Worm (Caenorhabditis elegans) whole organism, early embryonic: ENCODE measurements around the gene D2096.5.

ENCODE experiments used
- B0310.2 ChIP-seq: sonication (generic microtip); optimal IDR thresholded peaks from 2 replicates; lab custom pipeline; 2016; ENCODE audit warnings: mild to moderate bottlenecking, missing genetic modification characterization, missing compliant biosample characterization
- pes-1 ChIP-seq: fragments of 200-800 bp; sonication (Bioruptor generic); IDR thresholded peaks from 2 replicates; pipeline ENCODE4 v1.3.6; 2022; ENCODE audit warnings: missing genetic modification reagents, missing genetic modification characterization, missing compliant biosample characterization

DNA sequence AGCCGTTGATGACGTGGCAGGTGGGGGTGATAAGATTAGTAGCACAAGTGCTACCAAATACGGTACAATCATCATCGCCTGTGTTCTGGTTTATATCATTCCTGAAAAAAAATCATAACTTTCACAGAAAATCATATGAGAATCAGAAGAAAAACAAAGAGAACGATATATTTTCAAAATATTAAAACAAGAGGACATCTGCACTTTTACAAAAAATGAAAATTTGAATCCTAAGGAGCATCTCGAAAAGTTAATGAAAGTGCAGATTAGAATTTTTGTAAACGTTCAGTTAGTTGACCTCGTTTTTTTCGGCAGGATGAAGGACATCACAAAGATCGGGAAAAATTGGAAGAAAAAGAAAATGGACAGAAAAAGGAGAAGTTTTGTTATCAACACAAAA lies 46.7 kb downstream of the D2096.5 start, which contains the start of gene F35H10.10:
- TF ChIP-seq pes-1 (GFP tag; lab: Robert Waterston, UW) (no peak), B0310.2 (tag; lab: Kevin White, UChicago) (no peak)
